Fruit fly (Drosophila melanogaster) whole organism, wandering third instar larva: ENCODE results near the gene CG16779.

Experiments
- Abd-B ChIP-seq: fragments of >200 bp; optimal IDR thresholded peaks from 2 replicates; lab custom pipeline; 2017; ENCODE audit warnings: missing biosample characterization, missing genetic modification characterization
- CrebA ChIP-seq: fragments of 200-800 bp; sonication (Bioruptor generic); optimal IDR thresholded peaks from 2 replicates; lab custom pipeline; 2016; ENCODE audit warnings: missing biosample characterization, mild to moderate bottlenecking, missing genetic modification characterization, borderline replicate concordance
- Dfd ChIP-seq: fragments of >200 bp; optimal IDR thresholded peaks from 2 replicates; lab custom pipeline; 2017; ENCODE audit warnings: missing biosample characterization, missing genetic modification characterization
- Dif ChIP-seq: fragments of 200-275, 200-300 bp; sonication (Bioruptor generic); optimal IDR thresholded peaks from 2 replicates; lab custom pipeline; 2018; ENCODE audit warnings: missing biosample characterization, missing genetic modification characterization; ENCODE audit not compliant: partially characterized antibody
- GATAd ChIP-seq: sonication (Bioruptor generic); optimal IDR thresholded peaks from 2 replicates; lab custom pipeline; 2016; ENCODE audit warnings: missing biosample characterization, missing genetic modification characterization
- HLH106 ChIP-seq: fragments of 200-800 bp; optimal IDR thresholded peaks from 3 replicates; lab custom pipeline; 2019; ENCODE audit warnings: missing biosample characterization, mild to moderate bottlenecking, missing genetic modification characterization, moderate library complexity
- Hnf4 ChIP-seq: fragments of 200-800 bp; sonication (Bioruptor generic); optimal IDR thresholded peaks from 2 replicates; lab custom pipeline; 2016; ENCODE audit warnings: missing biosample characterization, mild to moderate bottlenecking, missing genetic modification characterization
- Hr83 ChIP-seq: fragments of 200-300 bp; sonication (Bioruptor generic); optimal IDR thresholded peaks from 2 replicates; lab custom pipeline; 2016; ENCODE audit warnings: missing biosample characterization, mild to moderate bottlenecking, missing genetic modification characterization, moderate library complexity; ENCODE audit not compliant: poor library complexity, severe bottlenecking
- Jra ChIP-seq: sonication (Bioruptor generic); optimal IDR thresholded peaks from 2 replicates; lab custom pipeline; 2016; ENCODE audit warnings: missing biosample characterization, missing genetic modification characterization
- Mio ChIP-seq: sonication (Bioruptor generic); optimal IDR thresholded peaks from 2 replicates; lab custom pipeline; 2016; ENCODE audit warnings: missing biosample characterization, missing genetic modification characterization
- Myc ChIP-seq: fragments of >200 bp; optimal IDR thresholded peaks from 2 replicates; lab custom pipeline; 2017
- N ChIP-seq: fragments of >200 bp; optimal IDR thresholded peaks from 2 replicates; lab custom pipeline; 2018; ENCODE audit warnings: missing biosample characterization, missing external identifiers, missing genetic modification characterization
- OdsH ChIP-seq: fragments of 200-800 bp; sonication (Bioruptor generic); optimal IDR thresholded peaks from 2 replicates; lab custom pipeline; 2016; ENCODE audit warnings: missing biosample characterization, mild to moderate bottlenecking, missing genetic modification characterization
- Sp1 ChIP-seq: fragments of 200-800 bp; sonication (Bioruptor generic); optimal IDR thresholded peaks from 3 replicates; lab custom pipeline; 2019; ENCODE audit warnings: missing biosample characterization, mild to moderate bottlenecking, missing genetic modification characterization, moderate library complexity
- Vsx2 ChIP-seq: fragments of 200-300, 225-300 bp; sonication (Bioruptor generic); optimal IDR thresholded peaks from 2 replicates; lab custom pipeline; 2018; ENCODE audit warnings: missing biosample characterization, missing genetic modification characterization; ENCODE audit not compliant: partially characterized antibody
- dl ChIP-seq, 2 experiments: fragments of 175-275, 200-275 bp in 1 of 2; fragments of 200-275 bp in 1 of 2; sonication (Bioruptor generic); optimal IDR thresholded peaks; lab custom pipeline; 2018; ENCODE audit warnings: mild to moderate bottlenecking in 2 of 2, missing biosample characterization in 2 of 2, missing genetic modification characterization in 2 of 2, moderate library complexity in 2 of 2; ENCODE audit not compliant: partially characterized antibody in 2 of 2, insufficient read depth in 1 of 2
- dmrt93B ChIP-seq: fragments of 200-800 bp; sonication (Bioruptor generic); optimal IDR thresholded peaks from 2 replicates; lab custom pipeline; 2018; ENCODE audit warnings: missing biosample characterization, mild to moderate bottlenecking, missing genetic modification characterization
- dsf ChIP-seq: sonication (Bioruptor generic); optimal IDR thresholded peaks from 2 replicates; lab custom pipeline; 2016; ENCODE audit warnings: missing biosample characterization, missing genetic modification characterization, borderline replicate concordance
- ey ChIP-seq: fragments of 200-800 bp; sonication (Bioruptor generic); optimal IDR thresholded peaks from 2 replicates; lab custom pipeline; 2016; ENCODE audit warnings: missing biosample characterization, missing genetic modification characterization
- foxo ChIP-seq, 2 experiments: fragments of 200-800 bp; sonication (Bioruptor generic); optimal IDR thresholded peaks; 2 replicates in 1 of 2; 3 replicates in 1 of 2; lab custom pipeline; 2016 to 2017; ENCODE audit warnings: missing biosample characterization in 2 of 2, missing genetic modification characterization in 2 of 2
- h ChIP-seq: fragments of 200-800 bp; sonication (Bioruptor generic); optimal IDR thresholded peaks from 3 replicates; lab custom pipeline; 2016; ENCODE audit warnings: missing biosample characterization, mild to moderate bottlenecking, missing genetic modification characterization
- lola ChIP-seq: fragments of >200 bp; optimal IDR thresholded peaks from 2 replicates; lab custom pipeline; 2017; ENCODE audit warnings: missing biosample characterization, missing genetic modification characterization
- psq ChIP-seq: fragments of 200-800 bp; sonication (Bioruptor generic); optimal IDR thresholded peaks from 3 replicates; lab custom pipeline; 2017; ENCODE audit warnings: missing biosample characterization, mild to moderate bottlenecking, missing genetic modification characterization, moderate library complexity
- rgr ChIP-seq: fragments of 200-800 bp; sonication (Bioruptor generic); optimal IDR thresholded peaks from 3 replicates; lab custom pipeline; 2016; ENCODE audit warnings: missing biosample characterization, mild to moderate bottlenecking, missing genetic modification characterization
- tai ChIP-seq: sonication (Bioruptor generic); optimal IDR thresholded peaks from 2 replicates; lab custom pipeline; 2016; ENCODE audit warnings: missing biosample characterization, missing genetic modification characterization
- usp ChIP-seq: fragments of >200 bp; optimal IDR thresholded peaks from 2 replicates; lab custom pipeline; 2017; ENCODE audit warnings: missing biosample characterization, missing genetic modification characterization
- woc ChIP-seq: sonication (Bioruptor generic); optimal IDR thresholded peaks from 2 replicates; lab custom pipeline; 2016; ENCODE audit warnings: missing biosample characterization, mild to moderate bottlenecking, missing genetic modification characterization

Gene CG16779

dm6 chr3R:9448320-9448719 lies 45.2 kb downstream of the CG16779 start:
- TF ChIP-seq dmrt93B (GFP tag; lab: Kevin White, UChicago) (no peak), lola (GFP tag; lab: Kevin White, UChicago) (no peak), Sp1 (GFP tag; lab: Kevin White, UChicago) (no peak), rgr (GFP tag; lab: Kevin White, UChicago) (no peak), GATAd (GFP tag; lab: Kevin White, UChicago) (no peak)

- TF ChIP-seq ey = no peak
- TF ChIP-seq Dfd (GFP tag; lab: Kevin White, UChicago) = no peak
- TF ChIP-seq Hnf4 (GFP tag; lab: Kevin White, UChicago) = no peak
- no peak for TF ChIP-seq Vsx2 (GFP tag; lab: Kevin White, UChicago)
- TF ChIP-seq foxo (GFP tag; optimal IDR thresholded peaks at IDR 0.05; lab: Kevin White, UChicago) = no peak
- no peak for TF ChIP-seq Hr83 (GFP tag; lab: Kevin White, UChicago)
- TF ChIP-seq lola (GFP tag; lab: Kevin White, UChicago) = no peak
- no peak for TF ChIP-seq rgr (GFP tag; lab: Kevin White, UChicago)
- no peak for TF ChIP-seq Dif (GFP tag; lab: Kevin White, UChicago)
Measured at dm6 chr3R:9441996-9442395, 51.5 kb downstream of the CG16779 start.

- TF ChIP-seq tai (GFP tag; lab: Kevin White, UChicago) (no peak), Dfd (GFP tag; lab: Kevin White, UChicago) (peak; percentile 95)
- TF ChIP-seq, all 38 proteins: peak for 1
Measured at dm6 chr3R:9441134-9441533, 52.3 kb downstream of the CG16779 start.

- no peak for TF ChIP-seq CrebA (GFP tag; lab: Kevin White, UChicago)
- no peak for TF ChIP-seq woc (GFP tag; lab: Kevin White, UChicago)
- no peak for TF ChIP-seq dsf
- no peak for TF ChIP-seq Myc (lab: Kevin White, UChicago)
- no peak for TF ChIP-seq ey
- no peak for TF ChIP-seq N (GFP tag; lab: Kevin White, UChicago)
- no peak for TF ChIP-seq GATAd (GFP tag; lab: Kevin White, UChicago)
- no peak for TF ChIP-seq dmrt93B (GFP tag; lab: Kevin White, UChicago)
- TF ChIP-seq usp (GFP tag; lab: Kevin White, UChicago) = no peak
- TF ChIP-seq HLH106 (tag; lab: Kevin White, UChicago) = no peak
- no peak for TF ChIP-seq Abd-B (GFP tag; lab: Kevin White, UChicago)
- no peak for TF ChIP-seq h (GFP tag; lab: Kevin White, UChicago)
- TF ChIP-seq Dif (GFP tag; lab: Kevin White, UChicago) = no peak
- TF ChIP-seq Hnf4 (GFP tag; lab: Kevin White, UChicago) = no peak
- TF ChIP-seq rgr (GFP tag; lab: Kevin White, UChicago) = no peak
- TF ChIP-seq tai (GFP tag; lab: Kevin White, UChicago) = no peak
- TF ChIP-seq lola (GFP tag; lab: Kevin White, UChicago) = no peak
- TF ChIP-seq, all 38 proteins: peak for 0
Measured at dm6 chr3R:9437618-9438017, 55.9 kb downstream of the CG16779 start.

dm6 chr3R:9436358-9436972 lies 57.0 kb downstream of the CG16779 start:
- TF ChIP-seq dl (GFP tag; optimal IDR thresholded peaks at IDR 0.05; lab: Kevin White, UChicago; ENCODE audit: insufficient read depth in 1 of 2, partially characterized antibody in 2 of 2) = peak; percentile 88 to 93
- peak; percentile 34 for TF ChIP-seq h (GFP tag; lab: Kevin White, UChicago)
- TF ChIP-seq dsf = no peak
- TF ChIP-seq Vsx2 (GFP tag; lab: Kevin White, UChicago) = peak; percentile 60
- no peak for TF ChIP-seq GATAd (GFP tag; lab: Kevin White, UChicago)
- TF ChIP-seq Hr83 (GFP tag; lab: Kevin White, UChicago) = peak; percentile 20
- TF ChIP-seq Jra (GFP tag; lab: Kevin White, UChicago) = peak; percentile 9
- peak in 1 of 2 experiments; percentile 17 for TF ChIP-seq foxo (GFP tag; optimal IDR thresholded peaks at IDR 0.05; lab: Kevin White, UChicago)
- peak; percentile 8 for TF ChIP-seq OdsH (GFP tag; lab: Kevin White, UChicago)
- TF ChIP-seq psq (GFP tag; lab: Kevin White, UChicago) = peak; percentile 31
- TF ChIP-seq CrebA (GFP tag; lab: Kevin White, UChicago) = peak; percentile 27
- TF ChIP-seq Mio (GFP tag; lab: Kevin White, UChicago) = no peak
- peak; percentile 96 for TF ChIP-seq Dif (GFP tag; lab: Kevin White, UChicago)
